Worm (Caenorhabditis elegans): ENCODE measurements around the gene prmt-6.

prmt-6 gene

ce11 chrIV:2133431-2133940 lies 2.7 kb downstream of the prmt-6 start, which contains the start of gene C23H5.12:
TSS of gene C23H5.12 (plus strand) at chrIV:2133481.
- no peak for TF ChIP-seq F23B12.7 (tag; optimal IDR thresholded peaks at IDR 0.05; ENCODE audit: insufficient read depth)
- TF ChIP-seq Y53G8AR.9 (GFP tag; conservative IDR thresholded peaks at IDR 0.05) = no peak
- TF ChIP-seq let-607 (tag; optimal IDR thresholded peaks at IDR 0.05) = no peak

- TF ChIP-seq ceh-40 (GFP tag; IDR thresholded peaks at IDR 0.05) = 0 out of 2 replicates have a peak, but pooled peaks have one; percentile 60
- TF ChIP-seq dox-1 (GFP tag; IDR thresholded peaks at IDR 0.05) = peak; percentile 91
- TF ChIP-seq ceh-100 (GFP tag; IDR thresholded peaks at IDR 0.05) = peak; percentile 68
- TF ChIP-seq madf-6 (GFP tag; IDR thresholded peaks at IDR 0.05) = peak; percentile 60
- TF ChIP-seq egrh-3 (GFP tag; IDR thresholded peaks at IDR 0.05) = peak; percentile 17; the same call in 1 of the 2 replicates
- TF ChIP-seq Y53F4B.3 (GFP tag; IDR thresholded peaks at IDR 0.05) = 0 out of 2 replicates have a peak, but pooled peaks have one; percentile 13
- 0 out of 2 replicates have a peak, but pooled peaks have one; percentile 74 for TF ChIP-seq Y56A3A.18 (GFP tag; IDR thresholded peaks at IDR 0.05)
- peak; percentile 79 for TF ChIP-seq ekl-4 (GFP tag; IDR thresholded peaks at IDR 0.05)
- peak; percentile 9; the same call in 1 of the 2 replicates for TF ChIP-seq rcor-1 (GFP tag; IDR thresholded peaks at IDR 0.05)
- TF ChIP-seq hsf-1 (GFP tag; IDR thresholded peaks at IDR 0.05) = peak; percentile 98
- TF ChIP-seq nfyb-1 (GFP tag; IDR thresholded peaks at IDR 0.05) = 0 out of 2 replicates have a peak, but pooled peaks have one; percentile 26
These were observed 5.1 kb downstream of the prmt-6 start for ce11 chrIV:2135880-2136279.

- no peak for TF ChIP-seq pha-4 (tag; optimal IDR thresholded peaks at IDR 0.05)
- TF ChIP-seq aptf-3 (GFP tag; IDR thresholded peaks at IDR 0.05) = no peak
- no peak for TF ChIP-seq ccch-3 (GFP tag; optimal IDR thresholded peaks at IDR 0.05)
- TF ChIP-seq mxl-1 (tag; optimal IDR thresholded peaks at IDR 0.05) = no peak
- no peak for TF ChIP-seq xnd-1 (tag; optimal IDR thresholded peaks at IDR 0.05)
- TF ChIP-seq T26A5.8 (tag; optimal IDR thresholded peaks at IDR 0.05) = no peak
- no peak for TF ChIP-seq F23B12.7 (tag; optimal IDR thresholded peaks at IDR 0.05; ENCODE audit: insufficient read depth)
- no peak for TF ChIP-seq F57C9.4 (tag; optimal IDR thresholded peaks at IDR 0.05)
- no peak for TF ChIP-seq sptf-2 (GFP tag; optimal IDR thresholded peaks at IDR 0.05)
- no peak for TF ChIP-seq B0035.1 (tag; optimal IDR thresholded peaks at IDR 0.05)
- TF ChIP-seq ztf-28 (GFP tag; IDR thresholded peaks at IDR 0.05) = no peak
- no peak for TF ChIP-seq aptf-2 (GFP tag; conservative IDR thresholded peaks at IDR 0.05)
These were observed 5.8 kb downstream of the prmt-6 start, which contains the start of gene test-1 for ce11 chrIV:2136607-2137006. TSS of gene test-1 (plus strand) at chrIV:2136951.

- no peak for TF ChIP-seq bed-1 (GFP tag; IDR thresholded peaks at IDR 0.05)
- no peak for TF ChIP-seq T26A5.8 (tag; optimal IDR thresholded peaks at IDR 0.05)
- no peak for TF ChIP-seq hmg-20 (GFP tag; IDR thresholded peaks at IDR 0.05)
- no peak for TF ChIP-seq madf-3 (GFP tag; IDR thresholded peaks at IDR 0.05)
- no peak for TF ChIP-seq let-607 (tag; optimal IDR thresholded peaks at IDR 0.05)
- TF ChIP-seq nhr-80 (tag; optimal IDR thresholded peaks at IDR 0.05) = no peak
- TF ChIP-seq rec-8 (tag; optimal IDR thresholded peaks at IDR 0.05) = no peak
These were observed 6.7 kb downstream of the prmt-6 start for ce11 chrIV:2137478-2137877.

- TF ChIP-seq egl-44 (GFP tag; IDR thresholded peaks at IDR 0.05) = no peak
- no peak for TF ChIP-seq rec-8 (tag; optimal IDR thresholded peaks at IDR 0.05)
- no peak for TF ChIP-seq dpl-1 (GFP tag; optimal IDR thresholded peaks at IDR 0.05)
These were observed 9.8 kb downstream of the prmt-6 start, which contains the start of gene C54E4.12 for ce11 chrIV:2140543-2140942. TSS of gene C54E4.12 (minus strand) at chrIV:2140643.

Data from whole organism, young adult.